Fruit fly (Drosophila melanogaster): ENCODE data around the gene AkhR.

Gene AkhR

dm6 chr2L:6683992-6684882 is 31.7 kb downstream of the AkhR start, which contains the start of gene Nhe3 (continued):
- peak; percentile 85 for TF ChIP-seq CG3995 (GFP tag; optimal IDR thresholded peaks at IDR 0.05)
- TF ChIP-seq disco-r (GFP tag; optimal IDR thresholded peaks at IDR 0.05) = peak; percentile 63
- no peak for TF ChIP-seq lab (GFP tag; optimal IDR thresholded peaks at IDR 0.05)
- peak; percentile 62; the same call in 1 of the 3 replicates for TF ChIP-seq CG11695 (GFP tag; IDR thresholded peaks at IDR 0.05)
- TF ChIP-seq gro (GFP tag; optimal IDR thresholded peaks at IDR 0.05) = peak; percentile 41
- TF ChIP-seq CG12219 (GFP tag; optimal IDR thresholded peaks at IDR 0.05) = peak; percentile 41
- peak; percentile 36 for TF ChIP-seq run (tag; optimal IDR thresholded peaks at IDR 0.05)
- peak; percentile 46 for TF ChIP-seq CG2875 (GFP tag; optimal IDR thresholded peaks at IDR 0.05)
- peak; percentile 91 for TF ChIP-seq slbo (GFP tag; IDR thresholded peaks at IDR 0.05)
- peak; percentile 88 for TF ChIP-seq Dip3 (GFP tag; optimal IDR thresholded peaks at IDR 0.05)
- TF ChIP-seq CG12744 (GFP tag; optimal IDR thresholded peaks at IDR 0.05) = peak; percentile 71
- TF ChIP-seq shn (GFP tag; optimal IDR thresholded peaks at IDR 0.05) = peak; percentile 78
- peak; percentile 60 for TF ChIP-seq CG6765 (GFP tag; optimal IDR thresholded peaks at IDR 0.05)
- TF ChIP-seq unc-4 (GFP tag; IDR thresholded peaks at IDR 0.05; ENCODE audit: partially characterized antibody) = peak; percentile 54
- TF ChIP-seq Side (GFP tag; optimal IDR thresholded peaks at IDR 0.05) = peak; percentile 69
- TF ChIP-seq ranshi (GFP tag; IDR thresholded peaks at IDR 0.05) = peak; percentile 87; the same call in 1 of the 2 replicates
- peak; percentile 89 for TF ChIP-seq tin (GFP tag; optimal IDR thresholded peaks at IDR 0.05)
- peak; percentile 60; the same call in 1 of the 2 replicates for TF ChIP-seq sens-2 (GFP tag; IDR thresholded peaks at IDR 0.05)
- TF ChIP-seq zfh2 (GFP tag; optimal IDR thresholded peaks at IDR 0.05) = peak; percentile 84
- peak; percentile 83 for TF ChIP-seq Dref (GFP tag; IDR thresholded peaks at IDR 0.05)
- peak; percentile 68 for TF ChIP-seq HLH4C (GFP tag; IDR thresholded peaks at IDR 0.05; ENCODE audit: partially characterized antibody)
- peak; percentile 78 for TF ChIP-seq Fer1 (GFP tag; optimal IDR thresholded peaks at IDR 0.05)
- TF ChIP-seq zen2 (GFP tag; IDR thresholded peaks at IDR 0.05; ENCODE audit: partially characterized antibody) = no peak
- peak; percentile 38 for TF ChIP-seq CG8281 (tag; optimal IDR thresholded peaks at IDR 0.05)
- peak; percentile 51 for TF ChIP-seq Asciz (GFP tag; optimal IDR thresholded peaks at IDR 0.05)
- TF ChIP-seq PHDP (tag; optimal IDR thresholded peaks at IDR 0.05) = peak; percentile 71
- TF ChIP-seq CG18476 (GFP tag; optimal IDR thresholded peaks at IDR 0.05) = peak; percentile 81
- peak; percentile 61 for TF ChIP-seq CG18764 (GFP tag; optimal IDR thresholded peaks at IDR 0.05)
- TF ChIP-seq CG14667 (GFP tag; IDR thresholded peaks at IDR 0.05) = peak; percentile 73
- TF ChIP-seq CG3847 (GFP tag; IDR thresholded peaks at IDR 0.05) = peak; percentile 81
- peak; percentile 63 for TF ChIP-seq pb (GFP tag; optimal IDR thresholded peaks at IDR 0.05)
- TF ChIP-seq bab2 (GFP tag; optimal IDR thresholded peaks at IDR 0.05) = peak; percentile 88
- TF ChIP-seq sna (GFP tag; IDR thresholded peaks at IDR 0.05; ENCODE audit: partially characterized antibody) = no peak; the same call in 1 of the 2 replicates
- TF ChIP-seq bowl (GFP tag; IDR thresholded peaks at IDR 0.05) = peak; percentile 35; the same call in 1 of the 2 replicates
- peak; percentile 81 for TF ChIP-seq phol (tag; optimal IDR thresholded peaks at IDR 0.05)
- peak; percentile 75 for TF ChIP-seq CG12769 (tag; optimal IDR thresholded peaks at IDR 0.05)
- TF ChIP-seq grn (GFP tag; optimal IDR thresholded peaks at IDR 0.05) = no peak
- no peak for TF ChIP-seq HLHmδ (GFP tag; optimal IDR thresholded peaks at IDR 0.05)
- peak; percentile 71 for TF ChIP-seq Blimp-1 (GFP tag; optimal IDR thresholded peaks at IDR 0.05)
- TF ChIP-seq CG7839 (tag; optimal IDR thresholded peaks at IDR 0.05) = peak; percentile 85
- TF ChIP-seq CG10565 (GFP tag; optimal IDR thresholded peaks at IDR 0.05) = peak; percentile 25
- peak; percentile 78 for TF ChIP-seq CG13424 (tag; optimal IDR thresholded peaks at IDR 0.05)
- no peak for TF ChIP-seq Sry-β (GFP tag; optimal IDR thresholded peaks at IDR 0.05)
- TF ChIP-seq CG18011 (GFP tag; optimal IDR thresholded peaks at IDR 0.05) = peak; percentile 54
- TF ChIP-seq wdn (GFP tag; IDR thresholded peaks at IDR 0.05) = peak; percentile 54
- peak; percentile 56; the same call in 1 of the 3 replicates for TF ChIP-seq Optix (GFP tag; IDR thresholded peaks at IDR 0.05)
- peak; percentile 67; the same call in 1 of the 2 replicates for TF ChIP-seq toy (GFP tag; IDR thresholded peaks at IDR 0.05)
- peak; percentile 44 for TF ChIP-seq CG3163 (GFP tag; optimal IDR thresholded peaks at IDR 0.05)

All from whole organism, embryonic.